Worm (Caenorhabditis elegans): Measurements from ENCODE around the gene F58A3.4.

- TF ChIP-seq lin-13 (GFP tag; optimal IDR thresholded peaks at IDR 0.05): no peak
- TF ChIP-seq dve-1 (tag; optimal IDR thresholded peaks at IDR 0.05; ENCODE audit: insufficient read depth): no peak
- no peak for TF ChIP-seq saeg-2 (GFP tag; IDR thresholded peaks at IDR 0.05)
- no peak for TF ChIP-seq fkh-10 (GFP tag; optimal IDR thresholded peaks at IDR 0.05)
- TF ChIP-seq R02D3.7 (tag; optimal IDR thresholded peaks at IDR 0.05): no peak
- TF ChIP-seq nhr-11 (tag; optimal IDR thresholded peaks at IDR 0.05): no peak
- TF ChIP-seq unc-62 (GFP tag; optimal IDR thresholded peaks at IDR 0.05 in 1 of 2): no peak
- TF ChIP-seq unc-62 (tag; optimal IDR thresholded peaks at IDR 0.05): no peak
- no peak for TF ChIP-seq ama-1 (optimal IDR thresholded peaks at IDR 0.05)
- no peak for TF ChIP-seq mdl-1 (tag; optimal IDR thresholded peaks at IDR 0.05)
- TF ChIP-seq T20F7.1 (GFP tag; optimal IDR thresholded peaks at IDR 0.05): no peak
- no peak for TF ChIP-seq lin-39 (tag; optimal IDR thresholded peaks at IDR 0.05)
- TF ChIP-seq Y75B8A.6 (GFP tag; IDR thresholded peaks at IDR 0.05): no peak
These were observed 11.3 kb downstream of the F58A3.4 start, which contains the start of gene F59F3.6 for ce11 chrX:10999176-10999575.

Measured in whole organism, L4 larva.